Fruit fly (Drosophila melanogaster) whole organism, embryonic: ENCODE data around the gene CG13995.

Experiments
- Atf-2 ChIP-seq: fragments of 200-800 bp; sonication (Bioruptor generic); optimal IDR thresholded peaks from 2 replicates; lab custom pipeline; 2016; ENCODE audit warnings: missing biosample characterization, missing genetic modification characterization
- Bdp1 ChIP-seq: fragments of 200-800 bp; sonication (Bioruptor generic); optimal IDR thresholded peaks from 3 replicates; lab custom pipeline; 2016; ENCODE audit warnings: missing biosample characterization, missing genetic modification characterization
- CG10543 ChIP-seq: fragments of 200-800 bp; sonication (Bioruptor generic); optimal IDR thresholded peaks from 3 replicates; lab custom pipeline; 2017; ENCODE audit warnings: missing biosample characterization, mild to moderate bottlenecking, missing genetic modification characterization, moderate library complexity
- CG10979 ChIP-seq: fragments of 200-800 bp; sonication (Bioruptor generic); optimal IDR thresholded peaks from 2 replicates; lab custom pipeline; 2018; ENCODE audit warnings: missing biosample characterization, mild to moderate bottlenecking, missing genetic modification characterization, moderate library complexity
- CG12155 ChIP-seq: fragments of 200-800 bp; sonication (Bioruptor generic); optimal IDR thresholded peaks from 3 replicates; lab custom pipeline; 2016; ENCODE audit warnings: missing biosample characterization, missing genetic modification characterization
- CG12744 ChIP-seq: fragments of 200-800 bp; sonication (Bioruptor generic); optimal IDR thresholded peaks from 2 replicates; lab custom pipeline; 2016; ENCODE audit warnings: missing biosample characterization, missing genetic modification characterization
- CG14710 ChIP-seq: fragments of 200-800 bp; sonication (Bioruptor generic); optimal IDR thresholded peaks from 3 replicates; lab custom pipeline; 2019; ENCODE audit warnings: missing biosample characterization, mild to moderate bottlenecking, missing genetic modification characterization, moderate library complexity
- CG14965 ChIP-seq: fragments of 200-800 bp; sonication (Bioruptor generic); optimal IDR thresholded peaks from 2 replicates; lab custom pipeline; 2016; ENCODE audit warnings: missing biosample characterization, missing genetic modification characterization, borderline replicate concordance
- CG17361 ChIP-seq: fragments of 200-800 bp; sonication (Bioruptor generic); IDR thresholded peaks from 3 replicates; pipeline ENCODE4 v1.3.6; 2022; ENCODE audit warnings: missing biosample characterization, missing genetic modification characterization
- CG2199 ChIP-seq: fragments of 200-800 bp; sonication (Bioruptor generic); IDR thresholded peaks from 3 replicates; pipeline ENCODE4 v1.3.6; 2022; ENCODE audit warnings: missing biosample characterization, missing genetic modification characterization
- CG2678 ChIP-seq: fragments of 200-800 bp; sonication (Bioruptor generic); optimal IDR thresholded peaks from 3 replicates; lab custom pipeline; 2019; ENCODE audit warnings: missing biosample characterization, mild to moderate bottlenecking, missing genetic modification characterization, moderate library complexity
- CG31224 ChIP-seq: fragments of 200-800 bp; sonication (Bioruptor generic); IDR thresholded peaks from 2 replicates; pipeline ENCODE4 v1.3.6; 2022; ENCODE audit warnings: missing biosample characterization, missing genetic modification characterization
- CG4424 ChIP-seq: fragments of 200-800 bp; sonication (Bioruptor generic); optimal IDR thresholded peaks from 3 replicates; lab custom pipeline; 2016; ENCODE audit warnings: missing biosample characterization, missing genetic modification characterization
- CG6813 ChIP-seq: fragments of 200-800 bp; sonication (Bioruptor generic); optimal IDR thresholded peaks from 2 replicates; lab custom pipeline; 2017; ENCODE audit warnings: missing biosample characterization, missing genetic modification characterization, mild to moderate bottlenecking, moderate library complexity, missing genetic modification reagents
- CG7963 ChIP-seq: fragments of 200-800 bp; sonication (Bioruptor generic); IDR thresholded peaks from 3 replicates; pipeline ENCODE4 v1.3.6; 2022; ENCODE audit warnings: missing biosample characterization, missing genetic modification characterization; ENCODE audit not compliant: partially characterized antibody
- CG8359 ChIP-seq: fragments of 200-800 bp; sonication (Bioruptor generic); optimal IDR thresholded peaks from 2 replicates; lab custom pipeline; 2017; ENCODE audit warnings: missing biosample characterization, mild to moderate bottlenecking, missing genetic modification characterization, borderline replicate concordance
- CG8924 ChIP-seq: fragments of 200-800 bp; optimal IDR thresholded peaks from 3 replicates; lab custom pipeline; 2019; ENCODE audit warnings: missing biosample characterization, mild to moderate bottlenecking, missing genetic modification characterization, moderate library complexity
- CG9932 ChIP-seq: fragments of 200-800 bp; sonication (Bioruptor generic); IDR thresholded peaks from 2 replicates; pipeline ENCODE4 v1.3.6; 2022; ENCODE audit warnings: missing biosample characterization, missing genetic modification characterization
- D ChIP-seq, 2 experiments: fragments of 200-800 bp in 1 of 2; fragments of >200 bp in 1 of 2; sonication (Bioruptor generic) in 1 of 2; optimal IDR thresholded peaks; 2 replicates in 1 of 2; 3 replicates in 1 of 2; lab custom pipeline; 2017; ENCODE audit warnings: mild to moderate bottlenecking in 1 of 2, missing biosample characterization in 1 of 2, missing genetic modification characterization in 1 of 2, missing genetic modification reagents in 1 of 2
- HLH54F ChIP-seq: fragments of 200-800 bp; sonication (Bioruptor generic); optimal IDR thresholded peaks from 3 replicates; lab custom pipeline; 2016; ENCODE audit warnings: missing biosample characterization, missing genetic modification characterization
- NC2α ChIP-seq: fragments of 200-800 bp; sonication (Bioruptor generic); optimal IDR thresholded peaks from 2 replicates; lab custom pipeline; 2016; ENCODE audit warnings: missing biosample characterization, missing genetic modification characterization
- NfI ChIP-seq: fragments of 200-800 bp; sonication (Bioruptor generic); optimal IDR thresholded peaks from 3 replicates; lab custom pipeline; 2018; ENCODE audit warnings: missing biosample characterization, mild to moderate bottlenecking, missing genetic modification characterization, moderate library complexity
- Ptx1 ChIP-seq: fragments of 200-800 bp; sonication (Bioruptor generic); IDR thresholded peaks from 2 replicates; pipeline ENCODE4 v1.3.6; 2022; ENCODE audit warnings: missing biosample characterization, missing genetic modification characterization
- Rx ChIP-seq: fragments of 200-800 bp; sonication (Bioruptor generic); IDR thresholded peaks from 2 replicates; pipeline ENCODE4 v1.3.6; 2022; ENCODE audit warnings: missing biosample characterization, missing genetic modification characterization
- Side ChIP-seq: fragments of 200-800 bp; sonication (Bioruptor generic); optimal IDR thresholded peaks from 2 replicates; lab custom pipeline; 2016; ENCODE audit warnings: missing biosample characterization, missing genetic modification characterization
- TFAM ChIP-seq: fragments of 200-800 bp; sonication (Bioruptor generic); optimal IDR thresholded peaks from 2 replicates; lab custom pipeline; 2017; ENCODE audit warnings: missing biosample characterization, missing genetic modification characterization, inconsistent platforms
- Xrp1 ChIP-seq: fragments of 200-800 bp; sonication (Bioruptor generic); IDR thresholded peaks from 2 replicates; pipeline ENCODE4 v1.3.6; 2022; ENCODE audit warnings: missing biosample characterization, missing genetic modification characterization
- ase ChIP-seq: fragments of 200-800 bp; sonication (Bioruptor generic); IDR thresholded peaks from 3 replicates; pipeline ENCODE4 v1.3.6; 2022; ENCODE audit warnings: missing biosample characterization, missing genetic modification characterization
- bbx ChIP-seq: fragments of 200-800 bp; sonication (Bioruptor generic); IDR thresholded peaks from 2 replicates; pipeline ENCODE4 v1.3.6; 2022; ENCODE audit warnings: missing biosample characterization, missing genetic modification characterization; ENCODE audit not compliant: partially characterized antibody
- bcd ChIP-seq: fragments of 200-800 bp; sonication (Bioruptor generic); optimal IDR thresholded peaks from 2 replicates; lab custom pipeline; 2017; ENCODE audit warnings: missing biosample characterization, mild to moderate bottlenecking, missing genetic modification characterization
- br ChIP-seq: fragments of >200 bp; optimal IDR thresholded peaks from 2 replicates; lab custom pipeline; 2017
- cas ChIP-seq: fragments of 200-800 bp; sonication (Bioruptor generic); IDR thresholded peaks from 2 replicates; pipeline ENCODE4 v1.3.6; 2022; ENCODE audit warnings: missing biosample characterization, missing genetic modification characterization
- fd64A ChIP-seq: fragments of 200-800 bp; sonication (Bioruptor generic); optimal IDR thresholded peaks from 3 replicates; lab custom pipeline; 2018; ENCODE audit warnings: missing biosample characterization, mild to moderate bottlenecking, missing genetic modification characterization
- gem ChIP-seq: fragments of 200-800 bp; sonication (Bioruptor generic); optimal IDR thresholded peaks from 2 replicates; lab custom pipeline; 2019; ENCODE audit warnings: missing biosample characterization, mild to moderate bottlenecking, missing genetic modification characterization, moderate library complexity
- grau ChIP-seq: fragments of 200-800 bp; optimal IDR thresholded peaks from 3 replicates; lab custom pipeline; 2019; ENCODE audit warnings: missing biosample characterization, mild to moderate bottlenecking, missing genetic modification characterization, moderate library complexity
- gsb ChIP-seq: fragments of 200-800 bp; sonication (Bioruptor generic); IDR thresholded peaks from 2 replicates; pipeline ENCODE4 v1.3.6; 2022; ENCODE audit warnings: missing biosample characterization, missing genetic modification characterization
- ham ChIP-seq: fragments of 200-800 bp; sonication (Bioruptor generic); IDR thresholded peaks from 2 replicates; pipeline ENCODE4 v1.3.6; 2022; ENCODE audit warnings: missing biosample characterization, missing genetic modification characterization
- jigr1 ChIP-seq: fragments of 200-800 bp; sonication (Bioruptor generic); IDR thresholded peaks from 3 replicates; pipeline ENCODE4 v1.3.6; 2022; ENCODE audit warnings: missing biosample characterization, missing genetic modification characterization
- ken ChIP-seq: fragments of 200-800 bp; sonication (Bioruptor generic); IDR thresholded peaks from 3 replicates; pipeline ENCODE4 v1.3.6; 2022; ENCODE audit warnings: missing biosample characterization, missing genetic modification characterization
- lbe ChIP-seq: fragments of 200-800 bp; sonication (Bioruptor generic); optimal IDR thresholded peaks from 2 replicates; lab custom pipeline; 2016; ENCODE audit warnings: missing biosample characterization, mild to moderate bottlenecking, missing genetic modification characterization
- nerfin-1 ChIP-seq: fragments of 200-800 bp; sonication (Bioruptor generic); optimal IDR thresholded peaks from 3 replicates; lab custom pipeline; 2019; ENCODE audit warnings: missing biosample characterization, mild to moderate bottlenecking, missing genetic modification characterization, moderate library complexity
- otp ChIP-seq: fragments of 200-800 bp; sonication (Bioruptor generic); IDR thresholded peaks from 3 replicates; pipeline ENCODE4, ENCODE4 v1.3.6; 2022; ENCODE audit warnings: missing biosample characterization, missing genetic modification characterization
- pan ChIP-seq, 4 experiments: fragments of >200 bp in 3 of 4; fragments of 200-800 bp in 1 of 4; sonication (Bioruptor generic) in 1 of 4; optimal IDR thresholded peaks in 3 of 4; IDR thresholded peaks in 1 of 4; 2 replicates each; pipeline versions ENCODE4 v1.3.6 to Lab custom; 2017 to 2022; ENCODE audit warnings: missing biosample characterization in 2 of 4, missing genetic modification characterization in 2 of 4, mixed read lengths in 1 of 4
- peb ChIP-seq: fragments of 200-800 bp; sonication (Bioruptor generic); IDR thresholded peaks from 2 replicates; pipeline ENCODE4 v1.3.6; 2022; ENCODE audit warnings: missing biosample characterization, missing genetic modification characterization
- slbo ChIP-seq: fragments of 200-800 bp; sonication (Bioruptor generic); IDR thresholded peaks from 2 replicates; pipeline ENCODE4 v1.3.6; 2022; ENCODE audit warnings: missing biosample characterization, missing genetic modification characterization
- tgo ChIP-seq: fragments of 200-800 bp; sonication (Bioruptor generic); IDR thresholded peaks from 3 replicates; pipeline ENCODE4 v1.3.6; 2022; ENCODE audit warnings: missing biosample characterization, missing genetic modification characterization
- unpg ChIP-seq: fragments of 200-800 bp; sonication (Bioruptor generic); optimal IDR thresholded peaks from 3 replicates; lab custom pipeline; 2018; ENCODE audit warnings: missing biosample characterization, mild to moderate bottlenecking, missing genetic modification characterization, moderate library complexity
- z ChIP-seq: fragments of 200-800 bp; sonication (Bioruptor generic); IDR thresholded peaks from 3 replicates; pipeline ENCODE4 v1.3.6; 2022; ENCODE audit warnings: missing biosample characterization, missing genetic modification characterization
- zfh1 ChIP-seq: fragments of 200-800 bp; sonication (Bioruptor generic); IDR thresholded peaks from 3 replicates; pipeline ENCODE4 v1.3.6; 2022; ENCODE audit warnings: missing biosample characterization, missing genetic modification characterization

CG13995 gene

DNA sequence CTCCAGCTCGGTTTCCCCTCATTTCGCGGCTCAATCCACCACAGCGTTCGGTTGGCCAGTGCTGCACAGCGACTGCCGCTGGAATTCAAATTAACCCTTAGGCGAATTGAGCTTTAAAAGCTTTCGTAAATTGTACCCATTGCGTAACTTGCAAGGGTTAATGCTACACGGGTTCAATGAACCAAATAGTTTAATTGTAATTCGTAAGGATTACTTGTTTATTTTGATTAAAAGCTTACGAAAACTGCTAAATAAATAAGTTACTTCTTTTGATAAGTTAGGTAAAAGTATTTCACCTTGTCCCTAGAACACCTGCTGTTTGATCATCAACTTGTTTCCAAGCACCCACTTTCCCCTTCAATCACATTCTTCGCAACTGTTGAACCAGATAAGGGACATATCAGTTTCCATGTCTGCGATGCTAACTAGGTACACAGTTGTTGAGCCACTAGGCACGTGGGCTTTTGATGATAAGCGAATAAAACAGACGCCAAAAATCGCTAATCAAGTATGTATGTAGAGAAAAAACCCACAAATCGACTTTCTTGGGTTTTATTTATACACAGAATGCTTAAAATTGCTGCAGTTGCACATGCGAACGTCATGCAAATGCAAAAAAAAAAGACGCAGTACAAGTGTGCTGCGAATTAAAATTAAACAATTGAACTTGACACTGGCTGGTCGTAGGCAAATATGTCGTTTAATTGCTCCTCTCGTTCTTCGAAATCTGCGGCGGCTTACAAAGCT lies 8.0 kb upstream of the CG13995 start, which contains the start of gene Pfas (continued):
- TF ChIP-seq Bdp1 (GFP tag; lab: Kevin White, UChicago) = no peak
- TF ChIP-seq peb (GFP tag; lab: Robert Waterston, UW) = no peak
- peak; percentile 35 for TF ChIP-seq lbe (GFP tag; lab: Kevin White, UChicago)
- TF ChIP-seq CG7963 (GFP tag; lab: Robert Waterston, UW) = no peak
- no peak for TF ChIP-seq cas
- no peak for TF ChIP-seq TFAM (GFP tag; lab: Kevin White, UChicago)
- TF ChIP-seq CG10543 (GFP tag; lab: Kevin White, UChicago) = peak; percentile 60
- peak; percentile 63 for TF ChIP-seq grau (tag; lab: Kevin White, UChicago)
- TF ChIP-seq CG12155 = peak; percentile 52
- TF ChIP-seq ken (GFP tag; lab: Robert Waterston, UW) = peak; percentile 43; the same call in 1 of the 3 replicates
- TF ChIP-seq otp (GFP tag; lab: Robert Waterston, UW) = no peak
- TF ChIP-seq Rx (GFP tag; lab: Robert Waterston, UW) = no peak
- TF ChIP-seq Atf-2 (GFP tag; lab: Kevin White, UChicago) = peak; percentile 15
- TF ChIP-seq Xrp1 (GFP tag; lab: Robert Waterston, UW) = 0 out of 2 replicates have a peak, but pooled peaks have one; percentile 53
- TF ChIP-seq br = no peak
- no peak for TF ChIP-seq CG2199
- TF ChIP-seq CG2678 (tag; lab: Kevin White, UChicago) = peak; percentile 80
- TF ChIP-seq CG14965 = no peak
- peak; percentile 63 for TF ChIP-seq NfI (GFP tag; lab: Kevin White, UChicago)
- TF ChIP-seq bcd (GFP tag; lab: Kevin White, UChicago) = peak; percentile 40
- TF ChIP-seq z (GFP tag; lab: Robert Waterston, UW) = no peak
- peak; percentile 16 for TF ChIP-seq CG14710 (tag; lab: Kevin White, UChicago)
- TF ChIP-seq gsb = no peak
- no peak for TF ChIP-seq CG6813 (GFP tag; lab: Kevin White, UChicago)
- no peak for TF ChIP-seq NC2α (GFP tag; lab: Kevin White, UChicago)
- 0 out of 2 replicates have a peak, but pooled peaks have one; percentile 22 for TF ChIP-seq bbx
- no peak for TF ChIP-seq ase
- TF ChIP-seq Ptx1 (GFP tag; lab: Robert Waterston, UW) = no peak
- peak; percentile 22 for TF ChIP-seq nerfin-1 (tag; lab: Kevin White, UChicago)
- TF ChIP-seq CG10979 (tag; lab: Kevin White, UChicago) = peak; percentile 22
- TF ChIP-seq tgo (GFP tag; lab: Robert Waterston, UW) = no peak; the same call in 2 of the 3 replicates
- TF ChIP-seq HLH54F (GFP tag; lab: Kevin White, UChicago) = peak; percentile 72
- peak; percentile 40 for TF ChIP-seq unpg (GFP tag; lab: Kevin White, UChicago)
- TF ChIP-seq Side (GFP tag; lab: Kevin White, UChicago) = peak; percentile 50
- TF ChIP-seq CG17361 (GFP tag; lab: Robert Waterston, UW) = no peak; the same call in 2 of the 3 replicates
- no peak for TF ChIP-seq jigr1
- peak; percentile 26; the same call in 1 of the 3 replicates for TF ChIP-seq zfh1
- peak; percentile 68 for TF ChIP-seq CG9932
- no peak for TF ChIP-seq D (optimal IDR thresholded peaks at IDR 0.05; lab: Kevin White, UChicago)
- TF ChIP-seq D (GFP tag; optimal IDR thresholded peaks at IDR 0.05; lab: Kevin White, UChicago) = no peak
- TF ChIP-seq ham (GFP tag; lab: Robert Waterston, UW) = no peak
- no peak for TF ChIP-seq CG31224
- TF ChIP-seq slbo (GFP tag; lab: Robert Waterston, UW) = peak; percentile 65
- TF ChIP-seq CG4424 (GFP tag; lab: Kevin White, UChicago) = peak; percentile 58
- no peak for TF ChIP-seq fd64A
- TF ChIP-seq CG8924 = peak; percentile 36
- TF ChIP-seq pan (optimal IDR thresholded peaks at IDR 0.05; lab: Kevin White, UChicago) = no peak
- TF ChIP-seq pan (GFP tag; optimal IDR thresholded peaks at IDR 0.05 in 1 of 2, IDR thresholded peaks at IDR 0.05 in 1 of 2) = peak in 1 of 2 experiments; percentile 49
- TF ChIP-seq gem (tag; lab: Kevin White, UChicago) = no peak
- no peak for TF ChIP-seq CG12744
- no peak for TF ChIP-seq CG8359 (GFP tag; lab: Kevin White, UChicago)
